Worm (Caenorhabditis elegans): ENCODE measurements around the gene ksr-1.

ce11 chrX:8310747-8311146 lies 35.8 kb downstream of the ksr-1 start:
- no peak for TF ChIP-seq nhr-76 (tag; optimal IDR thresholded peaks at IDR 0.05)
- TF ChIP-seq ces-1 (GFP tag; optimal IDR thresholded peaks at IDR 0.05), result no peak
- TF ChIP-seq zip-8 (tag; optimal IDR thresholded peaks at IDR 0.05), result no peak
- TF ChIP-seq nhr-237 (tag; optimal IDR thresholded peaks at IDR 0.05), result no peak
- no peak for TF ChIP-seq lin-13 (tag; optimal IDR thresholded peaks at IDR 0.05)
- TF ChIP-seq blmp-1 (tag; optimal IDR thresholded peaks at IDR 0.05), result no peak
- no peak for TF ChIP-seq nhr-28 (tag; optimal IDR thresholded peaks at IDR 0.05)
- TF ChIP-seq lsy-2 (tag; optimal IDR thresholded peaks at IDR 0.05), result no peak
- no peak for TF ChIP-seq elt-3 (tag; optimal IDR thresholded peaks at IDR 0.05)
- no peak for TF ChIP-seq mep-1 (tag; optimal IDR thresholded peaks at IDR 0.05)
- no peak for TF ChIP-seq unc-62 (GFP tag; optimal IDR thresholded peaks at IDR 0.05)
- no peak for TF ChIP-seq ztf-11 (tag; optimal IDR thresholded peaks at IDR 0.05)
- TF ChIP-seq unc-120 (tag; optimal IDR thresholded peaks at IDR 0.05; ENCODE audit: poor library complexity, severe bottlenecking), result no peak

Measured in whole organism, mixed stage, embryonic.